Worm (Caenorhabditis elegans): ENCODE results near the gene slc-17.2.
A peak's percentile ranks its signal among the peaks of the same experiment; 100 is the strongest.

Gene slc-17.2

ce11 chrIII:9366376-9366775 lies 23.5 kb downstream of the slc-17.2 start:
- no peak for TF ChIP-seq Y48G9A.11 (GFP tag; IDR thresholded peaks at IDR 0.05)
- peak in 1 of 2 experiments; percentile 83 for TF ChIP-seq unc-62 (GFP tag; optimal IDR thresholded peaks at IDR 0.05 in 1 of 2)
- no peak for TF ChIP-seq unc-62 (tag; optimal IDR thresholded peaks at IDR 0.05)
- no peak for TF ChIP-seq ZK337.2 (GFP tag; IDR thresholded peaks at IDR 0.05)
- no peak for TF ChIP-seq nhr-237 (tag; optimal IDR thresholded peaks at IDR 0.05)
- no peak for TF ChIP-seq hmg-1.1 (GFP tag; IDR thresholded peaks at IDR 0.05)
- TF ChIP-seq spr-1 (tag; optimal IDR thresholded peaks at IDR 0.05), result no peak
- no peak for TF ChIP-seq lim-7 (GFP tag; IDR thresholded peaks at IDR 0.05)
- TF ChIP-seq lin-13 (GFP tag; optimal IDR thresholded peaks at IDR 0.05), result no peak
- TF ChIP-seq mxl-3 (GFP tag; optimal IDR thresholded peaks at IDR 0.05), result no peak
- TF ChIP-seq nhr-25 (tag; optimal IDR thresholded peaks at IDR 0.05; ENCODE audit: borderline replicate concordance, insufficient read depth), result no peak
- TF ChIP-seq dmd-6 (GFP tag; IDR thresholded peaks at IDR 0.05), result peak; percentile 29; the same call in 1 of the 2 replicates
- TF ChIP-seq ZK546.5 (tag; optimal IDR thresholded peaks at IDR 0.05), result no peak
- TF ChIP-seq unc-39 (tag; optimal IDR thresholded peaks at IDR 0.05), result no peak
- no peak for TF ChIP-seq ceh-44 (GFP tag; IDR thresholded peaks at IDR 0.05)
- TF ChIP-seq nhr-10 (tag; optimal IDR thresholded peaks at IDR 0.05), result no peak
- peak; percentile 65 for TF ChIP-seq nhr-28 (tag; optimal IDR thresholded peaks at IDR 0.05)
- TF ChIP-seq ceh-82 (tag; optimal IDR thresholded peaks at IDR 0.05), result no peak
- no peak for TF ChIP-seq tra-1 (GFP tag; IDR thresholded peaks at IDR 0.05)
- TF ChIP-seq mdt-29 (GFP tag; IDR thresholded peaks at IDR 0.05), result no peak
- no peak for TF ChIP-seq duxl-1 (tag; optimal IDR thresholded peaks at IDR 0.05; ENCODE audit: poor library complexity)
- TF ChIP-seq nhr-11 (tag; optimal IDR thresholded peaks at IDR 0.05), result no peak
- no peak for TF ChIP-seq saeg-2 (GFP tag; IDR thresholded peaks at IDR 0.05)

ce11 chrIII:9361228-9361627 lies 28.7 kb downstream of the slc-17.2 start, which contains the start of gene flp-25:
flp-25 (plus strand) TSS chrIII:9361528.
- no peak for TF ChIP-seq daf-16 (GFP tag; optimal IDR thresholded peaks at IDR 0.05)
- TF ChIP-seq daf-16 (tag; optimal IDR thresholded peaks at IDR 0.05), result no peak
- no peak for TF ChIP-seq ceh-20 (GFP tag; IDR thresholded peaks at IDR 0.05)
- peak; percentile 80 for TF ChIP-seq aha-1 (tag)
- no peak for TF ChIP-seq ceh-28 (tag; optimal IDR thresholded peaks at IDR 0.05)
- no peak for TF ChIP-seq F44E2.7 (GFP tag; IDR thresholded peaks at IDR 0.05)
- no peak for TF ChIP-seq nhr-10 (tag; optimal IDR thresholded peaks at IDR 0.05)

DNA sequence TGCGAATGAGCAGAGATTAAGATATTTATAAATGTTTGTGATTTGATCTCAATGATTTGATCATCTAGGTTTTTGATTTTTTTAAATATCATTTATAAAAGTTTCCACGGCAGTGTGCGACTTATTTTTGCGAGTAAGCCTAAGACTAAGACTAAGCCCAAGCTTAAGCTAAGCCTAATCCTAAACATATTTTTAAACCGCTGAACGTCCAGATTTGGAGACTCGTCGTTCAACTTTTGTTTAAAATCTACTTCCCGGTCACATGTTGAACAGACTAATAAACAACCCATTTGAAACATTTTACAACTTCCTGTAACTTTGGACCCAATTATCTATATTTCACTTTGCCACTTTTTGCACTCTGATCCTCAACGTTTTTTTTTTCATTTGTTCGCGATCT lies 30.8 kb downstream of the slc-17.2 start, which contains the start of gene K04H4.5:
Gene K04H4.5 (plus strand): TSS at position 301 of the 400 bp plus-strand sequence.
- TF ChIP-seq lir-3 (tag; optimal IDR thresholded peaks at IDR 0.05) (no peak), lsy-2 (tag; optimal IDR thresholded peaks at IDR 0.05) (no peak), R02D3.7 (tag; optimal IDR thresholded peaks at IDR 0.05) (no peak), daf-12 (tag; optimal IDR thresholded peaks at IDR 0.05) (no peak), ceh-62 (tag; optimal IDR thresholded peaks at IDR 0.05) (no peak), Y105C5A.15 (GFP tag; IDR thresholded peaks at IDR 0.05) (no peak), zip-2 (tag; optimal IDR thresholded peaks at IDR 0.05) (no peak), daf-19 (GFP tag; conservative IDR thresholded peaks at IDR 0.05) (no peak)

- peak; percentile 52 for TF ChIP-seq set-16 (GFP tag; IDR thresholded peaks at IDR 0.05)
- no peak for TF ChIP-seq skn-1 (tag; optimal IDR thresholded peaks at IDR 0.05)
Observed at ce11 chrIII:9355412-9355969, 34.4 kb downstream of the slc-17.2 start, which contains the start of gene chtb-1. chtb-1 (minus strand) TSS chrIII:9355462.

All from whole organism, L4 larva.